Fruit fly (Drosophila melanogaster) whole organism, wandering third instar larva: ENCODE results near the gene CG17738.

Experiments used
- Abd-B ChIP-seq: fragments of >200 bp; optimal IDR thresholded peaks from 2 replicates; lab custom pipeline; 2017; ENCODE audit warnings: missing biosample characterization, missing genetic modification characterization
- CG32264 ChIP-seq: fragments of 200-800 bp; sonication (Bioruptor generic); optimal IDR thresholded peaks from 2 replicates; lab custom pipeline; 2016; ENCODE audit warnings: missing biosample characterization, missing genetic modification characterization
- CG9705 ChIP-seq: fragments of 200-800 bp; sonication (Bioruptor generic); optimal IDR thresholded peaks from 2 replicates; lab custom pipeline; 2018; ENCODE audit warnings: missing biosample characterization, mild to moderate bottlenecking, missing genetic modification characterization
- CrebA ChIP-seq: fragments of 200-800 bp; sonication (Bioruptor generic); optimal IDR thresholded peaks from 2 replicates; lab custom pipeline; 2016; ENCODE audit warnings: missing biosample characterization, mild to moderate bottlenecking, missing genetic modification characterization, borderline replicate concordance
- Dfd ChIP-seq: fragments of >200 bp; optimal IDR thresholded peaks from 2 replicates; lab custom pipeline; 2017; ENCODE audit warnings: missing biosample characterization, missing genetic modification characterization
- Dif ChIP-seq: fragments of 200-275, 200-300 bp; sonication (Bioruptor generic); optimal IDR thresholded peaks from 2 replicates; lab custom pipeline; 2018; ENCODE audit warnings: missing biosample characterization, missing genetic modification characterization; ENCODE audit not compliant: partially characterized antibody
- GATAd ChIP-seq: sonication (Bioruptor generic); optimal IDR thresholded peaks from 2 replicates; lab custom pipeline; 2016; ENCODE audit warnings: missing biosample characterization, missing genetic modification characterization
- HLH106 ChIP-seq: fragments of 200-800 bp; optimal IDR thresholded peaks from 3 replicates; lab custom pipeline; 2019; ENCODE audit warnings: missing biosample characterization, mild to moderate bottlenecking, missing genetic modification characterization, moderate library complexity
- Hnf4 ChIP-seq: fragments of 200-800 bp; sonication (Bioruptor generic); optimal IDR thresholded peaks from 2 replicates; lab custom pipeline; 2016; ENCODE audit warnings: missing biosample characterization, mild to moderate bottlenecking, missing genetic modification characterization
- Hr78 ChIP-seq: fragments of >200 bp; optimal IDR thresholded peaks from 2 replicates; lab custom pipeline; 2017; ENCODE audit warnings: missing biosample characterization, missing genetic modification characterization
- Hr83 ChIP-seq: fragments of 200-300 bp; sonication (Bioruptor generic); optimal IDR thresholded peaks from 2 replicates; lab custom pipeline; 2016; ENCODE audit warnings: missing biosample characterization, mild to moderate bottlenecking, missing genetic modification characterization, moderate library complexity; ENCODE audit not compliant: poor library complexity, severe bottlenecking
- Jra ChIP-seq: sonication (Bioruptor generic); optimal IDR thresholded peaks from 2 replicates; lab custom pipeline; 2016; ENCODE audit warnings: missing biosample characterization, missing genetic modification characterization
- Mio ChIP-seq: sonication (Bioruptor generic); optimal IDR thresholded peaks from 2 replicates; lab custom pipeline; 2016; ENCODE audit warnings: missing biosample characterization, missing genetic modification characterization
- Myc ChIP-seq: fragments of >200 bp; optimal IDR thresholded peaks from 2 replicates; lab custom pipeline; 2017
- N ChIP-seq: fragments of >200 bp; optimal IDR thresholded peaks from 2 replicates; lab custom pipeline; 2018; ENCODE audit warnings: missing biosample characterization, missing external identifiers, missing genetic modification characterization
- OdsH ChIP-seq: fragments of 200-800 bp; sonication (Bioruptor generic); optimal IDR thresholded peaks from 2 replicates; lab custom pipeline; 2016; ENCODE audit warnings: missing biosample characterization, mild to moderate bottlenecking, missing genetic modification characterization
- Rel ChIP-seq, 2 experiments: fragments of 200-800 bp; sonication (Bioruptor generic) in 1 of 2; optimal IDR thresholded peaks; 2 replicates in 1 of 2; 3 replicates in 1 of 2; lab custom pipeline; 2016 to 2019; ENCODE audit warnings: mild to moderate bottlenecking in 2 of 2, missing biosample characterization in 2 of 2, missing genetic modification characterization in 2 of 2, moderate library complexity in 1 of 2
- Sp1 ChIP-seq: fragments of 200-800 bp; sonication (Bioruptor generic); optimal IDR thresholded peaks from 3 replicates; lab custom pipeline; 2019; ENCODE audit warnings: missing biosample characterization, mild to moderate bottlenecking, missing genetic modification characterization, moderate library complexity
- Vsx2 ChIP-seq: fragments of 200-300, 225-300 bp; sonication (Bioruptor generic); optimal IDR thresholded peaks from 2 replicates; lab custom pipeline; 2018; ENCODE audit warnings: missing biosample characterization, missing genetic modification characterization; ENCODE audit not compliant: partially characterized antibody
- br ChIP-seq: fragments of 200-800 bp; sonication (Bioruptor generic); optimal IDR thresholded peaks from 2 replicates; lab custom pipeline; 2016; ENCODE audit warnings: missing biosample characterization, missing genetic modification characterization
- brk ChIP-seq: fragments of 200-800 bp; sonication (Bioruptor generic); optimal IDR thresholded peaks from 2 replicates; lab custom pipeline; 2016; ENCODE audit warnings: missing biosample characterization, mild to moderate bottlenecking, missing genetic modification characterization
- dl ChIP-seq, 2 experiments: fragments of 175-275, 200-275 bp in 1 of 2; fragments of 200-275 bp in 1 of 2; sonication (Bioruptor generic); optimal IDR thresholded peaks; lab custom pipeline; 2018; ENCODE audit warnings: mild to moderate bottlenecking in 2 of 2, missing biosample characterization in 2 of 2, missing genetic modification characterization in 2 of 2, moderate library complexity in 2 of 2; ENCODE audit not compliant: partially characterized antibody in 2 of 2, insufficient read depth in 1 of 2
- dmrt93B ChIP-seq: fragments of 200-800 bp; sonication (Bioruptor generic); optimal IDR thresholded peaks from 2 replicates; lab custom pipeline; 2018; ENCODE audit warnings: missing biosample characterization, mild to moderate bottlenecking, missing genetic modification characterization
- dsf ChIP-seq: sonication (Bioruptor generic); optimal IDR thresholded peaks from 2 replicates; lab custom pipeline; 2016; ENCODE audit warnings: missing biosample characterization, missing genetic modification characterization, borderline replicate concordance
- ey ChIP-seq: fragments of 200-800 bp; sonication (Bioruptor generic); optimal IDR thresholded peaks from 2 replicates; lab custom pipeline; 2016; ENCODE audit warnings: missing biosample characterization, missing genetic modification characterization
- foxo ChIP-seq, 2 experiments: fragments of 200-800 bp; sonication (Bioruptor generic); optimal IDR thresholded peaks; 2 replicates in 1 of 2; 3 replicates in 1 of 2; lab custom pipeline; 2016 to 2017; ENCODE audit warnings: missing biosample characterization in 2 of 2, missing genetic modification characterization in 2 of 2
- fru ChIP-seq: fragments of 200-800 bp; sonication (Bioruptor generic); optimal IDR thresholded peaks from 3 replicates; lab custom pipeline; 2016; ENCODE audit warnings: missing biosample characterization, mild to moderate bottlenecking, missing genetic modification characterization
- h ChIP-seq: fragments of 200-800 bp; sonication (Bioruptor generic); optimal IDR thresholded peaks from 3 replicates; lab custom pipeline; 2016; ENCODE audit warnings: missing biosample characterization, mild to moderate bottlenecking, missing genetic modification characterization
- jim ChIP-seq: fragments of 175-275, 200-325 bp; sonication (Bioruptor generic); optimal IDR thresholded peaks from 2 replicates; lab custom pipeline; 2016; ENCODE audit warnings: missing biosample characterization, mild to moderate bottlenecking, missing genetic modification characterization
- lola ChIP-seq: fragments of >200 bp; optimal IDR thresholded peaks from 2 replicates; lab custom pipeline; 2017; ENCODE audit warnings: missing biosample characterization, missing genetic modification characterization
- pan ChIP-seq: fragments of >200 bp; optimal IDR thresholded peaks from 2 replicates; lab custom pipeline; 2017
- psq ChIP-seq: fragments of 200-800 bp; sonication (Bioruptor generic); optimal IDR thresholded peaks from 3 replicates; lab custom pipeline; 2017; ENCODE audit warnings: missing biosample characterization, mild to moderate bottlenecking, missing genetic modification characterization, moderate library complexity
- rgr ChIP-seq: fragments of 200-800 bp; sonication (Bioruptor generic); optimal IDR thresholded peaks from 3 replicates; lab custom pipeline; 2016; ENCODE audit warnings: missing biosample characterization, mild to moderate bottlenecking, missing genetic modification characterization
- sage ChIP-seq: fragments of 200-800 bp; sonication (Bioruptor generic); optimal IDR thresholded peaks from 2 replicates; lab custom pipeline; 2016; ENCODE audit warnings: missing biosample characterization, mild to moderate bottlenecking, missing genetic modification characterization
- sv ChIP-seq: fragments of 200-800 bp; sonication (Bioruptor generic); optimal IDR thresholded peaks from 3 replicates; lab custom pipeline; 2016; ENCODE audit warnings: missing biosample characterization, missing genetic modification characterization
- tai ChIP-seq: sonication (Bioruptor generic); optimal IDR thresholded peaks from 2 replicates; lab custom pipeline; 2016; ENCODE audit warnings: missing biosample characterization, missing genetic modification characterization
- usp ChIP-seq: fragments of >200 bp; optimal IDR thresholded peaks from 2 replicates; lab custom pipeline; 2017; ENCODE audit warnings: missing biosample characterization, missing genetic modification characterization
- woc ChIP-seq: sonication (Bioruptor generic); optimal IDR thresholded peaks from 2 replicates; lab custom pipeline; 2016; ENCODE audit warnings: missing biosample characterization, mild to moderate bottlenecking, missing genetic modification characterization

The CG17738 gene

dm6 chr3R:12279019-12279418, 8.3 kb downstream of the CG17738 start:
- TF ChIP-seq h (GFP tag; lab: Kevin White, UChicago) (no peak), woc (GFP tag; lab: Kevin White, UChicago) (no peak), Rel (GFP tag; optimal IDR thresholded peaks at IDR 0.05; lab: Kevin White, UChicago) (no peak), Rel (tag; optimal IDR thresholded peaks at IDR 0.05; lab: Kevin White, UChicago) (peak; percentile 38), dl (GFP tag; optimal IDR thresholded peaks at IDR 0.05; lab: Kevin White, UChicago; ENCODE audit: insufficient read depth in 1 of 2, partially characterized antibody in 2 of 2) (peak; percentile 33 to 40), Jra (no peak), ey (GFP tag; lab: Kevin White, UChicago) (no peak), tai (GFP tag; lab: Kevin White, UChicago) (no peak), Dif (GFP tag; lab: Kevin White, UChicago) (peak; percentile 18), Hnf4 (GFP tag; lab: Kevin White, UChicago) (peak; percentile 18)
- TF ChIP-seq, all 38 proteins: peak for 4

- TF ChIP-seq CrebA: peak; percentile 45
- peak; percentile 36 for TF ChIP-seq Vsx2 (GFP tag; lab: Kevin White, UChicago)
- no peak for TF ChIP-seq psq (GFP tag; lab: Kevin White, UChicago)
- TF ChIP-seq Myc (lab: Kevin White, UChicago): no peak
- TF ChIP-seq Sp1 (GFP tag; lab: Kevin White, UChicago): no peak
- no peak for TF ChIP-seq CG9705 (GFP tag; lab: Kevin White, UChicago)
- no peak for TF ChIP-seq dmrt93B (GFP tag; lab: Kevin White, UChicago)
- TF ChIP-seq Hnf4 (GFP tag; lab: Kevin White, UChicago): no peak
- TF ChIP-seq Rel (GFP tag; optimal IDR thresholded peaks at IDR 0.05; lab: Kevin White, UChicago): no peak
- TF ChIP-seq Rel (tag; optimal IDR thresholded peaks at IDR 0.05; lab: Kevin White, UChicago): peak; percentile 50
- TF ChIP-seq rgr (GFP tag; lab: Kevin White, UChicago): no peak
- TF ChIP-seq Mio: no peak
- no peak for TF ChIP-seq brk (GFP tag; lab: Kevin White, UChicago)
- TF ChIP-seq HLH106 (tag; lab: Kevin White, UChicago): no peak
- TF ChIP-seq sv (GFP tag; lab: Kevin White, UChicago): no peak
- TF ChIP-seq Dfd (GFP tag; lab: Kevin White, UChicago): no peak
- TF ChIP-seq Dif (GFP tag; lab: Kevin White, UChicago): peak; percentile 87
- TF ChIP-seq woc (GFP tag; lab: Kevin White, UChicago): no peak
- no peak for TF ChIP-seq fru (GFP tag; lab: Kevin White, UChicago)
- TF ChIP-seq ey (GFP tag; lab: Kevin White, UChicago): no peak
- TF ChIP-seq lola (GFP tag; lab: Kevin White, UChicago): no peak
- no peak for TF ChIP-seq Jra
- TF ChIP-seq Hr83 (GFP tag; lab: Kevin White, UChicago): peak; percentile 79
- no peak for TF ChIP-seq OdsH (GFP tag; lab: Kevin White, UChicago)
- TF ChIP-seq Hr78: no peak
- peak; percentile 17 for TF ChIP-seq br (GFP tag; lab: Kevin White, UChicago)
- TF ChIP-seq Abd-B (GFP tag; lab: Kevin White, UChicago): no peak
- no peak for TF ChIP-seq dsf (GFP tag; lab: Kevin White, UChicago)
- no peak for TF ChIP-seq GATAd (GFP tag; lab: Kevin White, UChicago)
- no peak for TF ChIP-seq pan (lab: Kevin White, UChicago)
- no peak for TF ChIP-seq sage
- TF ChIP-seq CG32264: no peak
- no peak for TF ChIP-seq usp (GFP tag; lab: Kevin White, UChicago)
- no peak for TF ChIP-seq jim (GFP tag; lab: Kevin White, UChicago)
- no peak for TF ChIP-seq N
- TF ChIP-seq tai (GFP tag; lab: Kevin White, UChicago): no peak
- peak in 1 of 2 experiments; percentile 7 for TF ChIP-seq foxo (GFP tag; optimal IDR thresholded peaks at IDR 0.05; lab: Kevin White, UChicago)
- peak in 1 of 2 experiments; percentile 13 for TF ChIP-seq dl (GFP tag; optimal IDR thresholded peaks at IDR 0.05; lab: Kevin White, UChicago; ENCODE audit: insufficient read depth in 1 of 2, partially characterized antibody in 2 of 2)
- peak; percentile 4 for TF ChIP-seq h (GFP tag; lab: Kevin White, UChicago)
These were observed 10.1 kb downstream of the CG17738 start for dm6 chr3R:12280729-12281342.
